Fruit fly (Drosophila melanogaster) whole organism, embryonic: Measurements from ENCODE around the gene CG5846.

ENCODE experiments used
- CG12659 ChIP-seq: fragments of 200-800 bp; sonication (Bioruptor generic); optimal IDR thresholded peaks from 3 replicates; lab custom pipeline; 2017; ENCODE audit warnings: mild to moderate bottlenecking, missing biosample characterization, missing genetic modification reagents, missing genetic modification characterization
- CG13287 ChIP-seq: fragments of 200-800 bp; sonication (Bioruptor generic); IDR thresholded peaks from 2 replicates; pipeline ENCODE4 v1.3.6; 2022; ENCODE audit warnings: missing biosample characterization, missing genetic modification characterization; ENCODE audit not compliant: partially characterized antibody
- CG14050 ChIP-seq: fragments of 200-800 bp; sonication (Bioruptor generic); IDR thresholded peaks from 3 replicates; pipeline ENCODE4 v1.3.6; 2022; ENCODE audit warnings: missing biosample characterization, missing genetic modification characterization
- CG15514 ChIP-seq: fragments of 200-800 bp; sonication (Bioruptor generic); optimal IDR thresholded peaks from 3 replicates; lab custom pipeline; 2017; ENCODE audit warnings: missing biosample characterization, missing genetic modification characterization, mild to moderate bottlenecking, moderate library complexity, missing genetic modification reagents
- CG16863 ChIP-seq: fragments of 200-800 bp; sonication (Bioruptor generic); optimal IDR thresholded peaks from 3 replicates; lab custom pipeline; 2016; ENCODE audit warnings: missing biosample characterization, missing genetic modification characterization
- CG17186 ChIP-seq: fragments of 200-800 bp; sonication (Bioruptor generic); optimal IDR thresholded peaks from 3 replicates; lab custom pipeline; 2017; ENCODE audit warnings: missing biosample characterization, missing genetic modification reagents, missing genetic modification characterization
- CG17328 ChIP-seq: fragments of 200-800 bp; sonication (Bioruptor generic); IDR thresholded peaks from 2 replicates; pipeline ENCODE4 v1.3.6; 2022; ENCODE audit warnings: missing biosample characterization, missing genetic modification characterization
- CG17361 ChIP-seq: fragments of 200-800 bp; sonication (Bioruptor generic); IDR thresholded peaks from 3 replicates; pipeline ENCODE4 v1.3.6; 2022; ENCODE audit warnings: missing biosample characterization, missing genetic modification characterization
- CG2199 ChIP-seq: fragments of 200-800 bp; sonication (Bioruptor generic); IDR thresholded peaks from 3 replicates; pipeline ENCODE4 v1.3.6; 2022; ENCODE audit warnings: missing biosample characterization, missing genetic modification characterization
- CG2678 ChIP-seq: fragments of 200-800 bp; sonication (Bioruptor generic); optimal IDR thresholded peaks from 3 replicates; lab custom pipeline; 2019; ENCODE audit warnings: missing biosample characterization, mild to moderate bottlenecking, missing genetic modification characterization, moderate library complexity
- CG33557 ChIP-seq: fragments of 200-800 bp; sonication (Bioruptor generic); optimal IDR thresholded peaks from 2 replicates; lab custom pipeline; 2019; ENCODE audit warnings: missing biosample characterization, mild to moderate bottlenecking, missing genetic modification characterization, moderate library complexity
- CG43689 ChIP-seq: fragments of 200-800 bp; sonication (Bioruptor generic); IDR thresholded peaks from 2 replicates; pipeline ENCODE4 v1.3.6; 2022; ENCODE audit warnings: missing biosample characterization, missing genetic modification characterization
- CG4707 ChIP-seq: fragments of 200-800 bp; sonication (Bioruptor generic); optimal IDR thresholded peaks from 2 replicates; lab custom pipeline; 2018; ENCODE audit warnings: missing biosample characterization, mild to moderate bottlenecking, missing genetic modification characterization, moderate library complexity
- CG6689 ChIP-seq: fragments of 200-800 bp; sonication (Bioruptor generic); IDR thresholded peaks from 2 replicates; pipeline ENCODE4 v1.3.6; 2022; ENCODE audit warnings: missing biosample characterization, missing genetic modification characterization
- CG8388 ChIP-seq: fragments of 200-800 bp; sonication (Bioruptor generic); optimal IDR thresholded peaks from 2 replicates; lab custom pipeline; 2019; ENCODE audit warnings: missing biosample characterization, mild to moderate bottlenecking, missing genetic modification characterization, moderate library complexity
- Deaf1 ChIP-seq: fragments of 200-800 bp; optimal IDR thresholded peaks from 3 replicates; lab custom pipeline; 2019; ENCODE audit warnings: missing biosample characterization, mild to moderate bottlenecking, missing genetic modification characterization, moderate library complexity
- Dp ChIP-seq: fragments of 200-800 bp; sonication (Bioruptor generic); optimal IDR thresholded peaks from 2 replicates; lab custom pipeline; 2018; ENCODE audit warnings: missing biosample characterization, mild to moderate bottlenecking, missing genetic modification characterization, moderate library complexity
- Drgx ChIP-seq: fragments of 200-800 bp; sonication (Bioruptor generic); IDR thresholded peaks from 2 replicates; pipeline ENCODE4 v1.3.6; 2022; ENCODE audit warnings: missing biosample characterization, missing genetic modification characterization
- E2f2 ChIP-seq: fragments of 200-800 bp; sonication (Bioruptor generic); IDR thresholded peaks from 2 replicates; pipeline ENCODE4 v1.3.6; 2022; ENCODE audit warnings: missing biosample characterization, missing genetic modification characterization
- Gug ChIP-seq: fragments of 200-800 bp; sonication (Bioruptor generic); IDR thresholded peaks from 4 replicates; pipeline ENCODE4 v1.3.6; 2022; ENCODE audit warnings: missing biosample characterization, missing genetic modification characterization
- MESR4 ChIP-seq: fragments of 200-800 bp; sonication (Bioruptor generic); optimal IDR thresholded peaks from 2 replicates; lab custom pipeline; 2018; ENCODE audit warnings: missing biosample characterization, mild to moderate bottlenecking, missing genetic modification characterization, moderate library complexity
- Max ChIP-seq: fragments of 200-800 bp; sonication (Bioruptor generic); optimal IDR thresholded peaks from 2 replicates; lab custom pipeline; 2016; ENCODE audit warnings: missing biosample characterization, mild to moderate bottlenecking, missing genetic modification characterization
- Nf-YA ChIP-seq: fragments of 200-800 bp; sonication (Bioruptor generic); IDR thresholded peaks from 2 replicates; pipeline ENCODE4 v1.3.6; 2022; ENCODE audit warnings: missing biosample characterization, missing genetic modification characterization
- Rfx ChIP-seq: fragments of 200-800 bp; sonication (Bioruptor generic); IDR thresholded peaks from 2 replicates; pipeline ENCODE4 v1.3.6; 2022; ENCODE audit warnings: missing biosample characterization, missing genetic modification characterization
- Sox100B ChIP-seq: fragments of 200-800 bp; sonication (Bioruptor generic); optimal IDR thresholded peaks from 3 replicates; lab custom pipeline; 2018; ENCODE audit warnings: missing biosample characterization, mild to moderate bottlenecking, missing genetic modification characterization
- Trl ChIP-seq, 3 experiments: fragments of >200 bp in 2 of 3; fragments of 200-800 bp in 1 of 3; sonication (Bioruptor generic) in 1 of 3; optimal IDR thresholded peaks; 2 replicates in 1 of 3; 3 replicates in 2 of 3; lab custom pipeline; 2016 to 2017; ENCODE audit warnings: missing biosample characterization in 1 of 3, missing genetic modification characterization in 1 of 3
- YL-1 ChIP-seq: fragments of 200-800 bp; sonication (Bioruptor generic); optimal IDR thresholded peaks from 3 replicates; lab custom pipeline; 2017; ENCODE audit warnings: missing biosample characterization, mild to moderate bottlenecking, missing genetic modification characterization
- bab2 ChIP-seq: fragments of 200-800 bp; sonication (Bioruptor generic); optimal IDR thresholded peaks from 2 replicates; lab custom pipeline; 2016; ENCODE audit warnings: missing biosample characterization, missing genetic modification characterization
- bowl ChIP-seq: fragments of 200-800 bp; sonication (Bioruptor generic); IDR thresholded peaks from 2 replicates; pipeline ENCODE4 v1.3.6; 2022; ENCODE audit warnings: missing biosample characterization, missing genetic modification characterization
- eve ChIP-seq, 2 experiments: fragments of >200 bp; optimal IDR thresholded peaks; 2 replicates each; lab custom pipeline; 2017; ENCODE audit warnings: missing biosample characterization in 2 of 2, missing genetic modification characterization in 2 of 2
- fd102C ChIP-seq: fragments of 200-800 bp; sonication (Bioruptor generic); optimal IDR thresholded peaks from 2 replicates; lab custom pipeline; 2018; ENCODE audit warnings: missing biosample characterization, mild to moderate bottlenecking, missing genetic modification characterization, moderate library complexity
- gcm ChIP-seq: fragments of 200-800 bp; sonication (Bioruptor generic); optimal IDR thresholded peaks from 2 replicates; lab custom pipeline; 2019; ENCODE audit warnings: missing biosample characterization, mild to moderate bottlenecking, missing genetic modification characterization, moderate library complexity
- gcm2 ChIP-seq: fragments of 200-800 bp; sonication (Bioruptor generic); optimal IDR thresholded peaks from 2 replicates; lab custom pipeline; 2016; ENCODE audit warnings: missing biosample characterization, missing genetic modification characterization
- gem ChIP-seq: fragments of 200-800 bp; sonication (Bioruptor generic); optimal IDR thresholded peaks from 2 replicates; lab custom pipeline; 2019; ENCODE audit warnings: missing biosample characterization, mild to moderate bottlenecking, missing genetic modification characterization, moderate library complexity
- hkb ChIP-seq, 2 experiments: fragments of 200-800 bp in 1 of 2; fragments of >200 bp in 1 of 2; sonication (Bioruptor generic) in 1 of 2; IDR thresholded peaks in 1 of 2; optimal IDR thresholded peaks in 1 of 2; 2 replicates each; pipeline versions ENCODE4 v1.3.6 to Lab custom; 2017 to 2022; ENCODE audit warnings: missing biosample characterization in 1 of 2, missing genetic modification characterization in 1 of 2
- jigr1 ChIP-seq: fragments of 200-800 bp; sonication (Bioruptor generic); IDR thresholded peaks from 3 replicates; pipeline ENCODE4 v1.3.6; 2022; ENCODE audit warnings: missing biosample characterization, missing genetic modification characterization
- jumu ChIP-seq: fragments of 200-800 bp; sonication (Bioruptor generic); optimal IDR thresholded peaks from 3 replicates; lab custom pipeline; 2016; ENCODE audit warnings: missing biosample characterization, missing genetic modification characterization
- phol ChIP-seq: fragments of 200-800 bp; sonication (Bioruptor generic); optimal IDR thresholded peaks from 3 replicates; lab custom pipeline; 2018; ENCODE audit warnings: missing biosample characterization, mild to moderate bottlenecking, missing genetic modification characterization, moderate library complexity
- ro ChIP-seq: fragments of 200-800 bp; sonication (Bioruptor generic); IDR thresholded peaks from 2 replicates; pipeline ENCODE4 v1.3.6; 2022; ENCODE audit warnings: missing biosample characterization, missing genetic modification characterization
- sens ChIP-seq: fragments of 200-800 bp; sonication (Bioruptor generic); peaks from one replicate; lab custom pipeline; 2016; ENCODE audit warnings: missing biosample characterization, missing genetic modification characterization
- sens-2 ChIP-seq: fragments of 200-800 bp; sonication (Bioruptor generic); IDR thresholded peaks from 2 replicates; pipeline ENCODE4 v1.3.6; 2022; ENCODE audit warnings: missing biosample characterization, missing genetic modification characterization
- slbo ChIP-seq: fragments of 200-800 bp; sonication (Bioruptor generic); IDR thresholded peaks from 2 replicates; pipeline ENCODE4 v1.3.6; 2022; ENCODE audit warnings: missing biosample characterization, missing genetic modification characterization
- tap ChIP-seq: fragments of 200-800 bp; optimal IDR thresholded peaks from 3 replicates; lab custom pipeline; 2019; ENCODE audit warnings: missing biosample characterization, mild to moderate bottlenecking, missing genetic modification characterization, moderate library complexity
- tin ChIP-seq: fragments of 200-800 bp; sonication (Bioruptor generic); optimal IDR thresholded peaks from 3 replicates; lab custom pipeline; 2016; ENCODE audit warnings: missing biosample characterization, missing genetic modification characterization
- trem ChIP-seq: fragments of 200-800 bp; optimal IDR thresholded peaks from 3 replicates; lab custom pipeline; 2019; ENCODE audit warnings: missing biosample characterization, mild to moderate bottlenecking, missing genetic modification characterization, moderate library complexity
- twi ChIP-seq: fragments of 200-800 bp; optimal IDR thresholded peaks from 2 replicates; lab custom pipeline; 2019; ENCODE audit warnings: missing biosample characterization, mild to moderate bottlenecking, missing genetic modification characterization, moderate library complexity
- zen ChIP-seq: fragments of 200-800 bp; sonication (Bioruptor generic); optimal IDR thresholded peaks from 3 replicates; lab custom pipeline; 2018; ENCODE audit warnings: missing biosample characterization, mild to moderate bottlenecking, missing genetic modification characterization, moderate library complexity
- zfh1 ChIP-seq: fragments of 200-800 bp; sonication (Bioruptor generic); IDR thresholded peaks from 3 replicates; pipeline ENCODE4 v1.3.6; 2022; ENCODE audit warnings: missing biosample characterization, missing genetic modification characterization

The CG5846 gene

dm6 chr2L:9912570-9913260, 44.3 kb downstream of the CG5846 start, which contains the start of the genes Etl1 and Srp54 (continued):
- TF ChIP-seq gcm (GFP tag; lab: Kevin White, UChicago) (peak; percentile 13), CG2678 (tag; lab: Kevin White, UChicago) (peak; percentile 7), CG15514 (GFP tag; lab: Kevin White, UChicago) (peak; percentile 62), sens (peak; percentile 76), CG17186 (peak; percentile 68), trem (tag; lab: Kevin White, UChicago) (peak; percentile 75), MESR4 (GFP tag; lab: Kevin White, UChicago) (peak; percentile 88), Dp (GFP tag; lab: Kevin White, UChicago) (peak; percentile 77), Rfx (0 out of 2 replicates have a peak, but pooled peaks have one; percentile 26), jigr1 (GFP tag; lab: Robert Waterston, UW) (peak; percentile 54; the same call in 1 of the 3 replicates), E2f2 (GFP tag; lab: Robert Waterston, UW) (peak; percentile 84), CG17361 (GFP tag; lab: Robert Waterston, UW) (peak; percentile 27; the same call in 1 of the 3 replicates), twi (tag; lab: Kevin White, UChicago) (no peak), Gug (peak; percentile 39; the same call in 2 of the 4 replicates), zfh1 (GFP tag; lab: Robert Waterston, UW) (peak; percentile 22; the same call in 1 of the 3 replicates), Sox100B (GFP tag; lab: Kevin White, UChicago) (no peak), slbo (GFP tag; lab: Robert Waterston, UW) (peak; percentile 17; the same call in 1 of the 2 replicates), Max (peak; percentile 5), phol (tag; lab: Kevin White, UChicago) (peak; percentile 42)

- peak; percentile 28 for TF ChIP-seq CG12659 (GFP tag; lab: Kevin White, UChicago)
- no peak for TF ChIP-seq fd102C (GFP tag; lab: Kevin White, UChicago)
- no peak for TF ChIP-seq ro (GFP tag; lab: Robert Waterston, UW)
- peak; percentile 60; the same call in 1 of the 2 replicates for TF ChIP-seq Drgx (GFP tag; lab: Robert Waterston, UW)
- TF ChIP-seq tap (tag; lab: Kevin White, UChicago): no peak
- no peak for TF ChIP-seq hkb (optimal IDR thresholded peaks at IDR 0.05; lab: Kevin White, UChicago)
- peak; percentile 69 for TF ChIP-seq hkb (GFP tag; IDR thresholded peaks at IDR 0.05; lab: Robert Waterston, UW)
- peak; percentile 10 for TF ChIP-seq gem (tag; lab: Kevin White, UChicago)
- no peak for TF ChIP-seq gcm2
- TF ChIP-seq zen (tag; lab: Kevin White, UChicago): no peak
- TF ChIP-seq tin (GFP tag; lab: Kevin White, UChicago): peak; percentile 39
- no peak for TF ChIP-seq eve (GFP tag; optimal IDR thresholded peaks at IDR 0.05; lab: Kevin White, UChicago)
- no peak for TF ChIP-seq CG2199
- no peak for TF ChIP-seq CG33557 (GFP tag; lab: Kevin White, UChicago)
- TF ChIP-seq CG14050 (GFP tag; lab: Robert Waterston, UW): no peak
- TF ChIP-seq bowl (GFP tag; lab: Robert Waterston, UW): peak; percentile 41; the same call in 1 of the 2 replicates
- no peak for TF ChIP-seq Trl (optimal IDR thresholded peaks at IDR 0.05; lab: Kevin White, UChicago)
- peak; percentile 38 for TF ChIP-seq Trl (GFP tag; optimal IDR thresholded peaks at IDR 0.05; lab: Kevin White, UChicago)
- peak; percentile 49 for TF ChIP-seq phol (tag; lab: Kevin White, UChicago)
- TF ChIP-seq YL-1 (GFP tag; lab: Kevin White, UChicago): no peak
- no peak for TF ChIP-seq CG43689 (GFP tag; lab: Robert Waterston, UW)
- TF ChIP-seq sens-2 (GFP tag; lab: Robert Waterston, UW): no peak
- TF ChIP-seq CG6689 (GFP tag; lab: Robert Waterston, UW): 0 out of 2 replicates have a peak, but pooled peaks have one; percentile 13
- TF ChIP-seq jumu (GFP tag; lab: Kevin White, UChicago): peak; percentile 19
- no peak for TF ChIP-seq Nf-YA (GFP tag; lab: Robert Waterston, UW)
- no peak for TF ChIP-seq bab2
- TF ChIP-seq CG17328 (GFP tag; lab: Robert Waterston, UW): peak; percentile 36
- TF ChIP-seq CG13287 (GFP tag; lab: Robert Waterston, UW): peak; percentile 27; the same call in 1 of the 2 replicates
- TF ChIP-seq CG4707 (GFP tag; lab: Kevin White, UChicago): no peak
- peak; percentile 64 for TF ChIP-seq Rfx
- no peak for TF ChIP-seq CG16863 (GFP tag; lab: Kevin White, UChicago)
- peak; percentile 41 for TF ChIP-seq CG8388 (GFP tag; lab: Kevin White, UChicago)
- TF ChIP-seq Deaf1 (tag; lab: Kevin White, UChicago): peak; percentile 88
Measured at dm6 chr2L:9911783-9912182, 45.3 kb downstream of the CG5846 start.
